Fruit fly (Drosophila melanogaster): ENCODE measurements around the gene Galk.

Galk gene

DNA sequence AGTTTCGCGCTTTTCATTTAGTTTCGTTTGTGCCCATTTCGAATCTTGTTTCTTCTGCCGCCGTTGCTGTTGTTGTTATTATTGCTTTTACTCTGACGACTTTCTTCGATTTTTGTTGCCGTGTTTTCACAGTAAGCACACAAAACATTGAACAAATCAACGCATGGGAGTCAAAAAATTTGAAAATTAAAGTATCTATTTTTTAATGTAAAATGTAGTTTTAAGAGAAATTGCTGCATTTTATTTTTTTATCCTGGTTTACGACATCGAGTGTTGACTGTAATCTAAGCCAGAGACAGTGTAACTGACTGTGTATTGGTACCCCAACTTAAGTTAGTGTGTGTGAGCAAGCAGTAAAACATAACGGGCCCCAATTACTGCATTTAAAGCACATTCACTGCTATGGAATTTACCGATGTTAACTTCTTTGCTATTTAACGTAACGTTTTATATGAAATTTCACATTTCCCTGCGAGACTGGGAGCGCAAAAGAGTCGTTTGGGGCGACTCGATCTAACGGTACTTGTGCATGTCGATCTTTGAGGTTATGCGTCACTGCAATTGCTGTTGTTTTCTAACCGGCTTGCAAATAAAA, 10.4 kb upstream of the Galk start (continued):
- TF ChIP-seq CG13894 (tag; optimal IDR thresholded peaks at IDR 0.05), result no peak
- peak; percentile 47 for TF ChIP-seq CG5245 (GFP tag; optimal IDR thresholded peaks at IDR 0.05)
- TF ChIP-seq Kr (GFP tag; optimal IDR thresholded peaks at IDR 0.05), result no peak
- no peak for TF ChIP-seq CG10274 (GFP tag; optimal IDR thresholded peaks at IDR 0.05)
- TF ChIP-seq sens-2 (GFP tag; IDR thresholded peaks at IDR 0.05), result no peak
- TF ChIP-seq CG2116 (GFP tag; optimal IDR thresholded peaks at IDR 0.05), result no peak
- TF ChIP-seq CG10462 (GFP tag; optimal IDR thresholded peaks at IDR 0.05), result no peak
- peak; percentile 82; the same call in 2 of the 3 replicates for TF ChIP-seq ken (GFP tag; IDR thresholded peaks at IDR 0.05)
- peak; percentile 25 for TF ChIP-seq cg (GFP tag; optimal IDR thresholded peaks at IDR 0.05)
- TF ChIP-seq al (GFP tag; IDR thresholded peaks at IDR 0.05), result peak; percentile 47; the same call in 1 of the 2 replicates
- no peak for TF ChIP-seq NK7.1 (GFP tag; optimal IDR thresholded peaks at IDR 0.05)
- TF ChIP-seq Lpt (GFP tag; optimal IDR thresholded peaks at IDR 0.05), result no peak
- TF ChIP-seq Hmr (GFP tag; optimal IDR thresholded peaks at IDR 0.05), result no peak
- peak; percentile 40 for TF ChIP-seq slp2 (GFP tag; optimal IDR thresholded peaks at IDR 0.05)
- peak; percentile 19 for TF ChIP-seq D19B (GFP tag; optimal IDR thresholded peaks at IDR 0.05)
- peak; percentile 50 for TF ChIP-seq jing (GFP tag; optimal IDR thresholded peaks at IDR 0.05)
- TF ChIP-seq CG12299 (tag; optimal IDR thresholded peaks at IDR 0.05), result no peak
- TF ChIP-seq CG3838 (GFP tag; optimal IDR thresholded peaks at IDR 0.05), result no peak
- TF ChIP-seq amos (GFP tag; IDR thresholded peaks at IDR 0.05; ENCODE audit: partially characterized antibody), result no peak
- no peak for TF ChIP-seq lab (GFP tag; optimal IDR thresholded peaks at IDR 0.05)
- peak; percentile 77 for TF ChIP-seq CG32772 (GFP tag; IDR thresholded peaks at IDR 0.05)
- TF ChIP-seq CG6791 (GFP tag; IDR thresholded peaks at IDR 0.05; ENCODE audit: partially characterized antibody), result no peak
- TF ChIP-seq CG15601 (tag; optimal IDR thresholded peaks at IDR 0.05), result no peak
- TF ChIP-seq CG2202 (tag; optimal IDR thresholded peaks at IDR 0.05), result peak; percentile 10
- peak; percentile 41 for TF ChIP-seq CG12942 (GFP tag; optimal IDR thresholded peaks at IDR 0.05)
- TF ChIP-seq corto (GFP tag; optimal IDR thresholded peaks at IDR 0.05), result peak; percentile 44
- TF ChIP-seq Drgx (GFP tag; IDR thresholded peaks at IDR 0.05), result peak; percentile 90
- peak; percentile 35 for TF ChIP-seq CG12219 (GFP tag; optimal IDR thresholded peaks at IDR 0.05)
- no peak for TF ChIP-seq D (optimal IDR thresholded peaks at IDR 0.05)
- peak; percentile 60 for TF ChIP-seq D (GFP tag; optimal IDR thresholded peaks at IDR 0.05)
- TF ChIP-seq az2 (GFP tag; optimal IDR thresholded peaks at IDR 0.05), result peak; percentile 79
- no peak for TF ChIP-seq br (optimal IDR thresholded peaks at IDR 0.05)
- TF ChIP-seq dm (GFP tag; optimal IDR thresholded peaks at IDR 0.05), result peak; percentile 10
- no peak for TF ChIP-seq CG7745 (tag; optimal IDR thresholded peaks at IDR 0.05)
- TF ChIP-seq Neu2 (GFP tag; optimal IDR thresholded peaks at IDR 0.05; ENCODE audit: borderline replicate concordance), result no peak
- peak; percentile 68 for TF ChIP-seq CG17829 (tag; optimal IDR thresholded peaks at IDR 0.05)
- TF ChIP-seq CG6765 (GFP tag; optimal IDR thresholded peaks at IDR 0.05), result no peak
- peak; percentile 49 for TF ChIP-seq Six4 (GFP tag; optimal IDR thresholded peaks at IDR 0.05)
- TF ChIP-seq CG15073 (GFP tag; optimal IDR thresholded peaks at IDR 0.05), result no peak
- TF ChIP-seq Chrac-16 (GFP tag; optimal IDR thresholded peaks at IDR 0.05), result peak; percentile 63
- TF ChIP-seq CG42726 (GFP tag; IDR thresholded peaks at IDR 0.05; ENCODE audit: partially characterized antibody), result no peak
- TF ChIP-seq Aef1 (GFP tag; IDR thresholded peaks at IDR 0.05), result peak; percentile 44; the same call in 1 of the 3 replicates
- TF ChIP-seq CG17912 (GFP tag; optimal IDR thresholded peaks at IDR 0.05), result no peak
- TF ChIP-seq Ada2b (GFP tag; IDR thresholded peaks at IDR 0.05), result peak; percentile 67
- no peak for TF ChIP-seq tio (GFP tag; optimal IDR thresholded peaks at IDR 0.05)
- peak; percentile 80 for TF ChIP-seq ara (GFP tag; IDR thresholded peaks at IDR 0.05)
- TF ChIP-seq CG43689 (GFP tag; IDR thresholded peaks at IDR 0.05), result no peak
- no peak for TF ChIP-seq nau (GFP tag; optimal IDR thresholded peaks at IDR 0.05)
- no peak for TF ChIP-seq pzg (GFP tag; optimal IDR thresholded peaks at IDR 0.05)
- TF ChIP-seq CG17385 (GFP tag; optimal IDR thresholded peaks at IDR 0.05), result no peak
- TF ChIP-seq CG11093 (GFP tag; IDR thresholded peaks at IDR 0.05), result peak; percentile 68; the same call in 2 of the 3 replicates
